Worm (Caenorhabditis elegans) whole organism, mixed stage, embryonic: Measurements from ENCODE around the gene nhr-104.

Experiments
- M03D4.4 ChIP-seq: sonication (generic microtip); optimal IDR thresholded peaks from 2 replicates; lab custom pipeline; 2017; ENCODE audit warnings: mild to moderate bottlenecking, missing genetic modification characterization, missing compliant biosample characterization
- bed-3 ChIP-seq: fragments of 200-800 bp; sonication (Bioruptor generic); optimal IDR thresholded peaks from 3 replicates; lab custom pipeline; 2018; ENCODE audit warnings: mild to moderate bottlenecking, missing genetic modification characterization, moderate library complexity, missing compliant biosample characterization
- blmp-1 ChIP-seq: fragments of 150-350 bp; optimal IDR thresholded peaks from 2 replicates; lab custom pipeline; 2014; ENCODE audit warnings: missing biosample characterization, missing genetic modification characterization
- ceh-39 ChIP-seq: fragments of 150-350 bp; optimal IDR thresholded peaks from 2 replicates; lab custom pipeline; 2014; ENCODE audit warnings: missing biosample characterization, missing genetic modification characterization
- ceh-43 ChIP-seq: fragments of 200-800 bp; sonication (Bioruptor generic); optimal IDR thresholded peaks from 2 replicates; lab custom pipeline; 2018; ENCODE audit warnings: mild to moderate bottlenecking, missing genetic modification characterization, moderate library complexity, missing compliant biosample characterization
- ceh-83 ChIP-seq: fragments of 200-800 bp; sonication (Bioruptor generic); optimal IDR thresholded peaks from 2 replicates; lab custom pipeline; 2018; ENCODE audit warnings: mild to moderate bottlenecking, missing genetic modification characterization, missing compliant biosample characterization
- cnd-1 ChIP-seq: fragments of 200-800 bp; sonication (Bioruptor generic); optimal IDR thresholded peaks from 2 replicates; lab custom pipeline; 2018; ENCODE audit warnings: mild to moderate bottlenecking, missing genetic modification characterization, missing compliant biosample characterization
- drap-1 ChIP-seq: fragments of 200-800 bp; sonication (Bioruptor generic); optimal IDR thresholded peaks from 3 replicates; lab custom pipeline; 2018; ENCODE audit warnings: mild to moderate bottlenecking, missing genetic modification characterization, missing compliant biosample characterization
- elt-1 ChIP-seq: sonication (generic microtip); optimal IDR thresholded peaks from 2 replicates; lab custom pipeline; 2017; ENCODE audit warnings: missing genetic modification characterization, mild to moderate bottlenecking, missing compliant biosample characterization, antibody characterized with exemption, moderate library complexity, borderline replicate concordance; ENCODE audit not compliant: insufficient read depth
- hlh-1 ChIP-seq: fragments of 150-350 bp; optimal IDR thresholded peaks from 2 replicates; lab custom pipeline; 2014; ENCODE audit warnings: missing biosample characterization, missing genetic modification reagents, missing genetic modification characterization
- lsy-2 ChIP-seq: fragments of 150-350 bp; optimal IDR thresholded peaks from 2 replicates; lab custom pipeline; 2014; ENCODE audit warnings: missing biosample characterization, missing genetic modification characterization
- mab-5 ChIP-seq: fragments of 150-350 bp; optimal IDR thresholded peaks from 2 replicates; lab custom pipeline; 2014; ENCODE audit warnings: missing biosample characterization, missing genetic modification characterization
- nhr-12 ChIP-seq: fragments of 150-350 bp; optimal IDR thresholded peaks from 2 replicates; lab custom pipeline; 2014; ENCODE audit warnings: missing biosample characterization, missing genetic modification characterization
- nhr-2 ChIP-seq: fragments of 150-350 bp; optimal IDR thresholded peaks from 2 replicates; lab custom pipeline; 2014; ENCODE audit warnings: missing biosample characterization, missing genetic modification characterization
- nhr-237 ChIP-seq: fragments of 150-350 bp; optimal IDR thresholded peaks from 2 replicates; lab custom pipeline; 2014; ENCODE audit warnings: missing biosample characterization, missing genetic modification characterization
- nhr-28 ChIP-seq: fragments of 150-350 bp; optimal IDR thresholded peaks from 2 replicates; lab custom pipeline; 2014; ENCODE audit warnings: missing biosample characterization, missing genetic modification characterization
- pha-4 ChIP-seq: fragments of 150-350 bp; optimal IDR thresholded peaks from 2 replicates; lab custom pipeline; 2018; ENCODE audit warnings: missing biosample characterization, missing genetic modification reagents, missing genetic modification characterization
- sem-2 ChIP-seq: fragments of 200-800 bp; sonication (Bioruptor generic); optimal IDR thresholded peaks from 2 replicates; lab custom pipeline; 2018; ENCODE audit warnings: mild to moderate bottlenecking, missing genetic modification characterization, missing compliant biosample characterization
- snpc-4 ChIP-seq: fragments of 150-350 bp; optimal IDR thresholded peaks from 2 replicates; lab custom pipeline; 2014; ENCODE audit warnings: missing biosample characterization, missing genetic modification characterization
- sptf-1 ChIP-seq: sonication (generic microtip); optimal IDR thresholded peaks from 2 replicates; lab custom pipeline; 2017; ENCODE audit warnings: mild to moderate bottlenecking, missing genetic modification characterization, moderate library complexity, missing compliant biosample characterization
- tbx-8 ChIP-seq: fragments of 200-800 bp; sonication (Bioruptor generic); optimal IDR thresholded peaks from 2 replicates; lab custom pipeline; 2018; ENCODE audit warnings: mild to moderate bottlenecking, missing genetic modification characterization, moderate library complexity, missing compliant biosample characterization
- unc-39 ChIP-seq: fragments of 150-350 bp; optimal IDR thresholded peaks from 2 replicates; lab custom pipeline; 2014; ENCODE audit warnings: missing biosample characterization, missing genetic modification characterization
- unc-62 ChIP-seq: fragments of 150-350 bp; optimal IDR thresholded peaks from 2 replicates; lab custom pipeline; 2014; ENCODE audit warnings: missing biosample characterization, missing genetic modification reagents, missing genetic modification characterization
- zip-8 ChIP-seq: fragments of 150-350 bp; optimal IDR thresholded peaks from 2 replicates; lab custom pipeline; 2014; ENCODE audit warnings: missing biosample characterization, missing genetic modification characterization
- ztf-11 ChIP-seq: fragments of 150-350 bp; optimal IDR thresholded peaks from 2 replicates; lab custom pipeline; 2014; ENCODE audit warnings: missing biosample characterization, missing genetic modification characterization

nhr-104 gene

DNA sequence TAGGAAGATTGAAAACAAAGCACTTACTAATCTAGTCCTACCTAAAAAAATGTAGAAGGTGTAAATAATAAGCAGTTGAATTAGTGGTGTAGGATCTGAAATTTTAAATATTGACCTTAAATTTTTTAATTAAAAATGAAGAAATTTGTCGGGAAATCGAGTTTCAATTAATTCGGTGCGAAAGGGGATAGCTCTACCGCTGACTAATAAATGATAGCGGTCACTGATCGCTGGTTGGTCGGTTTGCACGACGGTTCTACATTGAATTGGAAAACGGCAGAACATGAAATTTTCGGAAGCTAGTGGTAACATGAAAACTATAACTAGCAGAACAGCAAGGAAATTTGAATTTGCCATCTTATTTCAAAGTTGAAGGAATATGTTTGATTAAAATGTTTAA, 8.4 kb downstream of the nhr-104 start, which contains the start of gene set-15:
Gene set-15, minus strand, starts transcription at position 101 of the 400 bp plus-strand sequence.
- no peak for TF ChIP-seq lsy-2 (tag; lab: Kevin White, UChicago)
- no peak for TF ChIP-seq unc-62 (GFP tag; lab: Kevin White, UChicago)
- TF ChIP-seq nhr-28 (tag; lab: Kevin White, UChicago), result no peak
- no peak for TF ChIP-seq ztf-11 (tag; lab: Kevin White, UChicago)
- no peak for TF ChIP-seq M03D4.4 (tag; lab: Kevin White, UChicago)
- TF ChIP-seq nhr-2 (tag; lab: Kevin White, UChicago), result no peak
- TF ChIP-seq, all 35 proteins: peak for 0

DNA sequence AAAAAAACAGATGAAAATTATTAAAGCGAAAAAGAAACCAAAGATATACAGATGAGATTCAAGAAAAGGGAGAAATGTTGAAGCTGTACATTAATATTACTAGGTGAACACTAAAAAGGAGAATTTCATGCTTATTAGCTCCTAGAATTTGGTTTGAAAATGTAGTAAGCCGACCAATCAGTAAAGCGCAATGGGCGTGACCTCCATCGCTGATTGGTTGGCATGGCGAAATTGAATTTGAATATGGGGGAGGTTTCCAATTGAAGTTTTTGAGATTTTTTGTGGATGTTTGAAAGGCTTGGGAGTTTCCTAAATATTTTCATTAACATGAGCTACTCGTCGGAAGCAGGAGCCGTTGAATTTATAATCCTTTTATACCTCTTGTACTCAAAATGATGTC, 12.0 kb downstream of the nhr-104 start:
- no peak for TF ChIP-seq lsy-2 (tag; lab: Kevin White, UChicago)
- no peak for TF ChIP-seq hlh-1
- no peak for TF ChIP-seq ceh-83
- no peak for TF ChIP-seq ceh-39 (tag; lab: Kevin White, UChicago)
- TF ChIP-seq pha-4 (tag; lab: Kevin White, UChicago), result no peak
- no peak for TF ChIP-seq nhr-2 (tag; lab: Kevin White, UChicago)
- TF ChIP-seq, all 35 proteins: peak for 0

DNA sequence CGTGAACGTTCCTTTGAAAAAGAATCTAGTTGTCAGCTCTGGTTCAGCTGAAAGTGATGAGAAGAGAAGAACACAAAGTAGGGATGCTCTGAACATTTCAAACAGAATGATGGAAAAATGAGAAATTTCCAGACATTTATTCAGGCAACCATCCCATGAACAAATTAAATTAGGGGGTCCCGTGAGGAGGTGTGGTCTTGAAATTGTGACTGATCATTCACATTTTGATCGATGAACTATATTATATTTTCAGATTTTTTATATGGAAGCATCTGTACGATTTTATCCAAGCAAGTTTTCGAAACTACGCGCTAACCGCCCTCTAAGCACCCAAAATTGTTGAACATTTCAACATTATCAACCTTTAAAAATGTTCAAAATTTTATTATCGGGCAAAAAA, 12.5 kb downstream of the nhr-104 start, which contains the start of gene R11E3.19:
Gene R11E3.19, minus strand, starts transcription at position 101 of the 400 bp plus-strand sequence.
- TF ChIP-seq blmp-1 (tag; lab: Kevin White, UChicago) (no peak), nhr-12 (tag; lab: Kevin White, UChicago) (no peak), M03D4.4 (tag; lab: Kevin White, UChicago) (no peak), unc-39 (tag; lab: Kevin White, UChicago) (no peak), nhr-2 (tag; lab: Kevin White, UChicago) (no peak)
- TF ChIP-seq, all 35 proteins: peak for 0

DNA sequence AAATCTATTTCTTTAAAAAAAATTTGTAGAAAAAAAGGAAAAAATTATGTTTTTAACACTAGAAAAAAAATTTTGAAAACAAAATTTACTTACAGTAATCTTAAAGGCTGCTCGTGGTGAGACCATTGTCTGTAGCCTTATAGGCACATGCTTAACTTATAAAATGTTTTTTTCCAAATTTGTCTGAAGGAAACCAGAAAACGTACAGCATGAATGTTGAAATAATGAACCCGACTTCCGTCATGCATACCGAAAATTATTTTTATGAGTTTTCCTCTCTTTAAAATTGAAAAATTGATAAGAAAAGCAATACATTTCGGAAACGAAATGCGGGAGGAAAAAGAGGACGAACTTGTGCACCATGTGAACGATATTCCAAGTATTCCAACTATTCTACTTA, 16.7 kb downstream of the nhr-104 start, which contains the start of gene R11E3.2:
Gene R11E3.2, plus strand, starts transcription at position 301 of the 400 bp plus-strand sequence.
- TF ChIP-seq hlh-1 (no peak), snpc-4 (tag; lab: Kevin White, UChicago) (no peak), unc-39 (tag; lab: Kevin White, UChicago) (no peak), ceh-39 (tag; lab: Kevin White, UChicago) (no peak), nhr-237 (tag; lab: Kevin White, UChicago) (no peak), bed-3 (GFP tag; lab: Kevin White, UChicago) (no peak), blmp-1 (tag; lab: Kevin White, UChicago) (no peak), mab-5 (tag; lab: Kevin White, UChicago) (no peak), unc-62 (GFP tag; lab: Kevin White, UChicago) (no peak), cnd-1 (tag; lab: Kevin White, UChicago) (no peak)

DNA sequence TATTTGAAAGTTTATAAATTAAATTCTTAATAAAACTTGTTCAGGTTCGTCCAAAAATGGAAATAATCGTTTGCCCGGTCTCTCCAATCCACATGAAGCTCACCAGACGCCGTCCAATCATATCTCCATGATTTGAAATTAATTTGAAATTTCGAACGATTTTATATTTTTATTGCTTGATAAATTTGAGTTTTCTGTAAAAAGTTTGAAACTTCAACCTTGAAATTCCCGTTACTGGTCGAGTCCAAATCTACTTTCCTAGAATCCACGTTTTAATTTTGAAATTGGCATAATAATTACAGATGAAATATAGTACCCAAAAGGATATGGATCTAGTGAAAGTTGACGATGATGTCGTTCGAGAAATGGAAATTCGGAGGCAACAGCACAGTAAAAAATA, 24.1 kb downstream of the nhr-104 start, which contains the start of gene npp-26:
Gene npp-26, plus strand, starts transcription at position 301 of the 400 bp plus-strand sequence.
- TF ChIP-seq sptf-1 (no peak), nhr-12 (tag; lab: Kevin White, UChicago) (no peak), lsy-2 (tag; lab: Kevin White, UChicago) (no peak), drap-1 (GFP tag; lab: Kevin White, UChicago) (no peak), cnd-1 (tag; lab: Kevin White, UChicago) (no peak), hlh-1 (no peak), unc-62 (GFP tag; lab: Kevin White, UChicago) (no peak), nhr-2 (tag; lab: Kevin White, UChicago) (no peak), zip-8 (tag; lab: Kevin White, UChicago) (no peak), sem-2 (no peak), unc-39 (tag; lab: Kevin White, UChicago) (no peak), nhr-237 (tag; lab: Kevin White, UChicago) (no peak), tbx-8 (GFP tag; lab: Kevin White, UChicago) (no peak), ceh-39 (tag; lab: Kevin White, UChicago) (no peak), nhr-28 (tag; lab: Kevin White, UChicago) (no peak), ceh-43 (no peak), mab-5 (tag; lab: Kevin White, UChicago) (no peak)

DNA sequence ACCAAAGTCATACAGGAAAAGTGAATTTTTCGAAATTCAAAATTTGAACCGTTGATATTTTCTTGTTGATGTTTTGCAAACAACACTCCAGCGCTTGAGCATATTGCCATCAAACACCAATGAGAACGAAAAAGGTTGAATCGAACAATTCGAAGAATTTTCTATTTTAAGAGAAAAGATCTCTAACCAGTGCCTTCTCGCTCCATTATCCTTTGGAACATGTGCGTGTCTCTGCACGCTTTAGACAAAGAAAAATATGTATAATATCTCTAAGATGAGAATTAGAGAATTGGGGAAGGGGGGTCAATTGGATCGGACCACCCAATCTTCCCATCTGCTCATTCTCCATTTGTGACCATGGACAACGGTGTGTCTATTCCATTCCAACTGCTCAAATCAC, 24.6 kb downstream of the nhr-104 start, which contains the start of gene Y17G9B.2:
Gene Y17G9B.2, plus strand, starts transcription at position 301 of the 400 bp plus-strand sequence.
- TF ChIP-seq unc-39 (tag; lab: Kevin White, UChicago) (no peak), elt-1 (tag; lab: Kevin White, UChicago) (no peak), ceh-83 (no peak), nhr-12 (tag; lab: Kevin White, UChicago) (no peak), nhr-237 (tag; lab: Kevin White, UChicago) (no peak), ztf-11 (tag; lab: Kevin White, UChicago) (no peak), nhr-2 (tag; lab: Kevin White, UChicago) (no peak), snpc-4 (tag; lab: Kevin White, UChicago) (no peak), drap-1 (GFP tag; lab: Kevin White, UChicago) (no peak)
